Fruit fly (Drosophila melanogaster) whole organism, embryonic: ENCODE data around the gene Tollo.
A peak's percentile ranks its signal among the peaks of the same experiment; 100 is the strongest.

ENCODE experiments used
- B-H2 ChIP-seq: fragments of 200-800 bp; sonication (Bioruptor generic); optimal IDR thresholded peaks from 2 replicates; lab custom pipeline; 2018; ENCODE audit warnings: missing biosample characterization, mild to moderate bottlenecking, missing genetic modification characterization
- BEAF-32 ChIP-seq: fragments of 200-800 bp; sonication (Bioruptor generic); optimal IDR thresholded peaks from 3 replicates; lab custom pipeline; 2017; ENCODE audit warnings: missing biosample characterization, missing genetic modification characterization, mild to moderate bottlenecking, moderate library complexity, missing genetic modification reagents
- BtbVII ChIP-seq: fragments of 200-800 bp; sonication (Bioruptor generic); optimal IDR thresholded peaks from 3 replicates; lab custom pipeline; 2017; ENCODE audit warnings: missing biosample characterization, mild to moderate bottlenecking, missing genetic modification characterization
- CG10267 ChIP-seq: fragments of 200-800 bp; sonication (Bioruptor generic); optimal IDR thresholded peaks from 2 replicates; lab custom pipeline; 2018; ENCODE audit warnings: missing biosample characterization, mild to moderate bottlenecking, missing genetic modification characterization, moderate library complexity
- CG11093 ChIP-seq: fragments of 200-800 bp; sonication (Bioruptor generic); IDR thresholded peaks from 3 replicates; pipeline ENCODE4 v1.3.6; 2022; ENCODE audit warnings: missing biosample characterization, missing genetic modification characterization
- CG1233 ChIP-seq: fragments of 200-800 bp; sonication (Bioruptor generic); optimal IDR thresholded peaks from 4 replicates; lab custom pipeline; 2018; ENCODE audit warnings: missing biosample characterization, mild to moderate bottlenecking, missing genetic modification characterization
- CG12769 ChIP-seq: fragments of 200-800 bp; sonication (Bioruptor generic); optimal IDR thresholded peaks from 2 replicates; lab custom pipeline; 2019; ENCODE audit warnings: missing biosample characterization, mild to moderate bottlenecking, missing genetic modification characterization, moderate library complexity
- CG14441 ChIP-seq: fragments of 200-800 bp; sonication (Bioruptor generic); IDR thresholded peaks from 2 replicates; pipeline ENCODE4 v1.3.6; 2022; ENCODE audit warnings: missing biosample characterization, missing genetic modification characterization
- CG15073 ChIP-seq: fragments of 200-800 bp; sonication (Bioruptor generic); optimal IDR thresholded peaks from 2 replicates; lab custom pipeline; 2016; ENCODE audit warnings: missing biosample characterization, missing genetic modification characterization
- CG16813 ChIP-seq: fragments of 200-800 bp; sonication (Bioruptor generic); IDR thresholded peaks from 3 replicates; pipeline ENCODE4 v1.3.6; 2022; ENCODE audit warnings: missing biosample characterization, missing genetic modification characterization; ENCODE audit not compliant: partially characterized antibody
- CG18764 ChIP-seq: fragments of 200-800 bp; sonication (Bioruptor generic); optimal IDR thresholded peaks from 3 replicates; lab custom pipeline; 2016; ENCODE audit warnings: missing biosample characterization, missing genetic modification characterization
- CG3726 ChIP-seq: fragments of 200-800 bp; sonication (Bioruptor generic); IDR thresholded peaks from 3 replicates; pipeline ENCODE4, ENCODE4 v1.3.6; 2022; ENCODE audit warnings: missing biosample characterization, missing genetic modification characterization
- CG4424 ChIP-seq: fragments of 200-800 bp; sonication (Bioruptor generic); optimal IDR thresholded peaks from 3 replicates; lab custom pipeline; 2016; ENCODE audit warnings: missing biosample characterization, missing genetic modification characterization
- CG7271 ChIP-seq: fragments of 200-800 bp; sonication (Bioruptor generic); optimal IDR thresholded peaks from 2 replicates; lab custom pipeline; 2018; ENCODE audit warnings: missing biosample characterization, mild to moderate bottlenecking, missing genetic modification characterization, moderate library complexity
- CG8281 ChIP-seq: fragments of 200-800 bp; sonication (Bioruptor generic); optimal IDR thresholded peaks from 2 replicates; lab custom pipeline; 2018; ENCODE audit warnings: missing biosample characterization, mild to moderate bottlenecking, missing genetic modification characterization, moderate library complexity
- Dp ChIP-seq: fragments of 200-800 bp; sonication (Bioruptor generic); optimal IDR thresholded peaks from 2 replicates; lab custom pipeline; 2018; ENCODE audit warnings: missing biosample characterization, mild to moderate bottlenecking, missing genetic modification characterization, moderate library complexity
- Fer1 ChIP-seq: fragments of 200-800 bp; sonication (Bioruptor generic); optimal IDR thresholded peaks from 2 replicates; lab custom pipeline; 2017; ENCODE audit warnings: missing biosample characterization, mild to moderate bottlenecking, missing genetic modification characterization
- HHEX ChIP-seq: fragments of 200-800 bp; sonication (Bioruptor generic); optimal IDR thresholded peaks from 3 replicates; lab custom pipeline; 2017; ENCODE audit warnings: missing biosample characterization, mild to moderate bottlenecking, missing genetic modification characterization, missing genetic modification reagents
- HmgZ ChIP-seq: fragments of 200-800 bp; sonication (Bioruptor generic); optimal IDR thresholded peaks from 2 replicates; lab custom pipeline; 2018; ENCODE audit warnings: missing biosample characterization, mild to moderate bottlenecking, missing genetic modification characterization
- Hmx ChIP-seq: fragments of 200-800 bp; sonication (Bioruptor generic); optimal IDR thresholded peaks from 2 replicates; lab custom pipeline; 2016; ENCODE audit warnings: missing biosample characterization, missing genetic modification characterization
- Hr39 ChIP-seq: fragments of >200 bp; optimal IDR thresholded peaks from 2 replicates; lab custom pipeline; 2017
- Med ChIP-seq: fragments of 200-800 bp; sonication (Bioruptor generic); peaks from one replicate; lab custom pipeline; 2016; ENCODE audit warnings: missing biosample characterization, missing genetic modification characterization, mild to moderate bottlenecking, inconsistent platforms, moderate library complexity
- Mes4 ChIP-seq: fragments of 200-800 bp; sonication (Bioruptor generic); optimal IDR thresholded peaks from 2 replicates; lab custom pipeline; 2016; ENCODE audit warnings: missing biosample characterization, missing genetic modification characterization
- NC2β ChIP-seq: fragments of 200-800 bp; sonication (Bioruptor generic); optimal IDR thresholded peaks from 2 replicates; lab custom pipeline; 2016; ENCODE audit warnings: missing biosample characterization, missing genetic modification characterization
- NFAT ChIP-seq: fragments of 200-800 bp; sonication (Bioruptor generic); IDR thresholded peaks from 2 replicates; pipeline ENCODE4 v1.3.6; 2022; ENCODE audit warnings: missing biosample characterization, missing genetic modification characterization
- Opbp ChIP-seq: fragments of 200-800 bp; sonication (Bioruptor generic); IDR thresholded peaks from 3 replicates; pipeline ENCODE4 v1.3.6; 2022; ENCODE audit warnings: missing biosample characterization, missing genetic modification characterization; ENCODE audit not compliant: partially characterized antibody
- Sox102F ChIP-seq: fragments of 200-800 bp; sonication (Bioruptor generic); optimal IDR thresholded peaks from 2 replicates; lab custom pipeline; 2018; ENCODE audit warnings: missing biosample characterization, mild to moderate bottlenecking, missing genetic modification characterization, moderate library complexity
- Sry-δ ChIP-seq: fragments of 200-800 bp; sonication (Bioruptor generic); optimal IDR thresholded peaks from 2 replicates; lab custom pipeline; 2016; ENCODE audit warnings: missing biosample characterization, missing genetic modification characterization
- Xrp1 ChIP-seq: fragments of 200-800 bp; sonication (Bioruptor generic); IDR thresholded peaks from 2 replicates; pipeline ENCODE4 v1.3.6; 2022; ENCODE audit warnings: missing biosample characterization, missing genetic modification characterization
- ase ChIP-seq: fragments of 200-800 bp; sonication (Bioruptor generic); IDR thresholded peaks from 3 replicates; pipeline ENCODE4 v1.3.6; 2022; ENCODE audit warnings: missing biosample characterization, missing genetic modification characterization
- bsh ChIP-seq, 2 experiments: fragments of 200-800 bp; sonication (Bioruptor generic); optimal IDR thresholded peaks; 2 replicates each; lab custom pipeline; 2017 to 2018; ENCODE audit warnings: mild to moderate bottlenecking in 2 of 2, missing biosample characterization in 2 of 2, missing genetic modification characterization in 2 of 2, moderate library complexity in 1 of 2
- croc ChIP-seq: fragments of 200-800 bp; sonication (Bioruptor generic); conservative IDR thresholded peaks from 3 replicates; pipeline ENCODE4 v1.3.6; 2022; ENCODE audit warnings: missing biosample characterization, missing genetic modification characterization
- crol ChIP-seq: fragments of 200-800 bp; sonication (Bioruptor generic); IDR thresholded peaks from 2 replicates; pipeline ENCODE4 v1.3.6; 2022; ENCODE audit warnings: missing biosample characterization, missing genetic modification characterization
- cwo ChIP-seq: fragments of 200-800 bp; sonication (Bioruptor generic); optimal IDR thresholded peaks from 3 replicates; lab custom pipeline; 2017; ENCODE audit warnings: missing biosample characterization, missing genetic modification characterization, mild to moderate bottlenecking, moderate library complexity, missing genetic modification reagents
- dimm ChIP-seq: fragments of 200-800 bp; sonication (Bioruptor generic); IDR thresholded peaks from 2 replicates; pipeline ENCODE4 v1.3.6; 2022; ENCODE audit warnings: missing biosample characterization, missing genetic modification characterization
- eyg ChIP-seq: fragments of 200-800 bp; sonication (Bioruptor generic); optimal IDR thresholded peaks from 3 replicates; lab custom pipeline; 2016; ENCODE audit warnings: missing biosample characterization, missing genetic modification characterization
- hbn ChIP-seq: fragments of 200-800 bp; sonication (Bioruptor generic); IDR thresholded peaks from 2 replicates; pipeline ENCODE4 v1.3.6; 2022; ENCODE audit warnings: missing biosample characterization, missing genetic modification characterization; ENCODE audit not compliant: partially characterized antibody
- her ChIP-seq: fragments of 200-800 bp; sonication (Bioruptor generic); optimal IDR thresholded peaks from 2 replicates; lab custom pipeline; 2016; ENCODE audit warnings: missing biosample characterization, missing genetic modification characterization
- hkb ChIP-seq, 2 experiments: fragments of 200-800 bp in 1 of 2; fragments of >200 bp in 1 of 2; sonication (Bioruptor generic) in 1 of 2; IDR thresholded peaks in 1 of 2; optimal IDR thresholded peaks in 1 of 2; 2 replicates each; pipeline versions ENCODE4 v1.3.6 to Lab custom; 2017 to 2022; ENCODE audit warnings: missing biosample characterization in 1 of 2, missing genetic modification characterization in 1 of 2
- kah ChIP-seq: fragments of 200-800 bp; sonication (Bioruptor generic); optimal IDR thresholded peaks from 2 replicates; lab custom pipeline; 2018; ENCODE audit warnings: missing biosample characterization, mild to moderate bottlenecking, missing genetic modification characterization
- klu ChIP-seq: fragments of 200-800 bp; sonication (Bioruptor generic); IDR thresholded peaks from 2 replicates; pipeline ENCODE4 v1.3.6; 2022; ENCODE audit warnings: missing biosample characterization, missing genetic modification characterization
- mirr ChIP-seq: fragments of 200-800 bp; sonication (Bioruptor generic); optimal IDR thresholded peaks from 3 replicates; lab custom pipeline; 2018; ENCODE audit warnings: missing biosample characterization, mild to moderate bottlenecking, missing genetic modification characterization
- nmo ChIP-seq: fragments of 200-800 bp; sonication (Bioruptor generic); optimal IDR thresholded peaks from 2 replicates; lab custom pipeline; 2018; ENCODE audit warnings: missing biosample characterization, mild to moderate bottlenecking, missing genetic modification characterization, moderate library complexity
- row ChIP-seq: fragments of 200-800 bp; sonication (Bioruptor generic); IDR thresholded peaks from 3 replicates; pipeline ENCODE4 v1.3.6; 2022; ENCODE audit warnings: missing biosample characterization, missing genetic modification characterization
- run ChIP-seq: fragments of 200-800 bp; sonication (Bioruptor generic); optimal IDR thresholded peaks from 3 replicates; lab custom pipeline; 2018; ENCODE audit warnings: missing biosample characterization, mild to moderate bottlenecking, missing genetic modification characterization
- sens ChIP-seq: fragments of 200-800 bp; sonication (Bioruptor generic); peaks from one replicate; lab custom pipeline; 2016; ENCODE audit warnings: missing biosample characterization, missing genetic modification characterization
- sim ChIP-seq: fragments of 200-800 bp; sonication (Bioruptor generic); IDR thresholded peaks from 2 replicates; pipeline ENCODE4 v1.3.6; 2022; ENCODE audit warnings: missing biosample characterization, missing genetic modification characterization
- sisA ChIP-seq: fragments of 200-800 bp; sonication (Bioruptor generic); IDR thresholded peaks from 2 replicates; pipeline ENCODE4 v1.3.6; 2022; ENCODE audit warnings: missing biosample characterization, missing genetic modification characterization
- tap ChIP-seq: fragments of 200-800 bp; optimal IDR thresholded peaks from 3 replicates; lab custom pipeline; 2019; ENCODE audit warnings: missing biosample characterization, mild to moderate bottlenecking, missing genetic modification characterization, moderate library complexity
- wdn ChIP-seq: fragments of 200-800 bp; sonication (Bioruptor generic); IDR thresholded peaks from 2 replicates; pipeline ENCODE4 v1.3.6; 2022; ENCODE audit warnings: missing biosample characterization, missing genetic modification characterization

Tollo gene

dm6 chr3L:15268707-15269385, 33.4 kb downstream of the Tollo start (continued):
- TF ChIP-seq Xrp1 (GFP tag; lab: Robert Waterston, UW) (no peak), NC2β (GFP tag; lab: Kevin White, UChicago) (no peak), Hr39 (lab: Kevin White, UChicago) (no peak), tap (tag; lab: Kevin White, UChicago) (no peak), klu (no peak), kah (GFP tag; lab: Kevin White, UChicago) (no peak), CG8281 (tag; lab: Kevin White, UChicago) (no peak), hbn (GFP tag; lab: Robert Waterston, UW) (no peak), Dp (GFP tag; lab: Kevin White, UChicago) (no peak), eyg (GFP tag; lab: Kevin White, UChicago) (no peak), Sox102F (GFP tag; lab: Kevin White, UChicago) (peak; percentile 17), sisA (GFP tag; lab: Robert Waterston, UW) (no peak), wdn (no peak), dimm (GFP tag; lab: Robert Waterston, UW) (no peak), CG18764 (GFP tag; lab: Kevin White, UChicago) (no peak), Fer1 (GFP tag; lab: Kevin White, UChicago) (no peak), croc (GFP tag; lab: Robert Waterston, UW) (no peak), sim (no peak), HmgZ (no peak), Med (GFP tag; lab: Kevin White, UChicago) (peak; percentile 66), Mes4 (GFP tag; lab: Kevin White, UChicago) (no peak), her (GFP tag; lab: Kevin White, UChicago) (no peak), CG14441 (GFP tag; lab: Robert Waterston, UW) (peak; percentile 58; the same call in 1 of the 2 replicates), nmo (GFP tag; lab: Kevin White, UChicago) (no peak), bsh (GFP tag; optimal IDR thresholded peaks at IDR 0.05; lab: Kevin White, UChicago) (no peak), mirr (GFP tag; lab: Kevin White, UChicago) (peak; percentile 68), BtbVII (GFP tag; lab: Kevin White, UChicago) (no peak), CG15073 (GFP tag; lab: Kevin White, UChicago) (no peak), cwo (GFP tag; lab: Kevin White, UChicago) (peak; percentile 30), B-H2 (GFP tag; lab: Kevin White, UChicago) (no peak), HHEX (no peak), Opbp (GFP tag; lab: Robert Waterston, UW) (no peak), CG11093 (GFP tag; lab: Robert Waterston, UW) (no peak), sens (GFP tag; lab: Kevin White, UChicago) (peak; percentile 5), BEAF-32 (GFP tag; lab: Kevin White, UChicago) (no peak), CG4424 (no peak), Sry-δ (GFP tag; lab: Kevin White, UChicago) (no peak), CG16813 (GFP tag; lab: Robert Waterston, UW) (no peak), CG10267 (tag; lab: Kevin White, UChicago) (no peak), Hmx (GFP tag; lab: Kevin White, UChicago) (no peak), ase (GFP tag; lab: Robert Waterston, UW) (no peak), CG3726 (no peak), CG7271 (no peak), CG12769 (tag; lab: Kevin White, UChicago) (peak; percentile 5), NFAT (GFP tag; lab: Robert Waterston, UW) (no peak), row (peak; percentile 55), run (tag; lab: Kevin White, UChicago) (no peak), crol (GFP tag; lab: Robert Waterston, UW) (peak; percentile 67), CG1233 (GFP tag; lab: Kevin White, UChicago) (no peak), hkb (optimal IDR thresholded peaks at IDR 0.05; lab: Kevin White, UChicago) (no peak), hkb (GFP tag; IDR thresholded peaks at IDR 0.05; lab: Robert Waterston, UW) (no peak)
